Worm (Caenorhabditis elegans) whole organism, early embryonic: Measurements from ENCODE around the gene Y15E3A.3.
A peak's percentile ranks its signal among the peaks of the same experiment; 100 is the strongest.

Source experiments
- B0310.2 ChIP-seq: sonication (generic microtip); optimal IDR thresholded peaks from 2 replicates; lab custom pipeline; 2016; ENCODE audit warnings: mild to moderate bottlenecking, missing genetic modification characterization, missing compliant biosample characterization
- F13C5.2 ChIP-seq: sonication (generic microtip); optimal IDR thresholded peaks from 2 replicates; lab custom pipeline; 2017; ENCODE audit warnings: mild to moderate bottlenecking, missing genetic modification characterization, inconsistent platforms, missing compliant biosample characterization
- aly-1 ChIP-seq: sonication (generic microtip); optimal IDR thresholded peaks from 2 replicates; lab custom pipeline; 2016; ENCODE audit warnings: missing genetic modification characterization, missing compliant biosample characterization
- ama-1 ChIP-seq: fragments of 150-350 bp; optimal IDR thresholded peaks from 2 replicates; lab custom pipeline; 2014
- ceh-13 ChIP-seq: fragments of 200-800 bp; sonication (Bioruptor generic); optimal IDR thresholded peaks from 2 replicates; lab custom pipeline; 2018; ENCODE audit warnings: mild to moderate bottlenecking, missing genetic modification characterization, missing compliant biosample characterization
- ceh-36 ChIP-seq: sonication (generic microtip); optimal IDR thresholded peaks from 2 replicates; lab custom pipeline; 2016; ENCODE audit warnings: missing genetic modification characterization, inconsistent platforms, missing compliant biosample characterization
- ets-7 ChIP-seq: sonication (generic microtip); optimal IDR thresholded peaks from 2 replicates; lab custom pipeline; 2016; ENCODE audit warnings: missing genotype, missing genetic modification characterization, missing compliant biosample characterization
- flt-1 ChIP-seq: fragments of 200-800 bp; sonication (Bioruptor generic); IDR thresholded peaks from 2 replicates; pipeline ENCODE4 v1.3.6; 2022; ENCODE audit warnings: missing genetic modification characterization, missing compliant biosample characterization
- hmbx-1 ChIP-seq: sonication (generic microtip); optimal IDR thresholded peaks from 2 replicates; lab custom pipeline; 2016; ENCODE audit warnings: mild to moderate bottlenecking, missing genetic modification characterization, missing compliant biosample characterization
- hmg-4 ChIP-seq: fragments of 200-800 bp; sonication (Bioruptor generic); optimal IDR thresholded peaks from 2 replicates; lab custom pipeline; 2018; ENCODE audit warnings: mild to moderate bottlenecking, missing genetic modification characterization, missing compliant biosample characterization
- hnd-1 ChIP-seq: sonication (generic microtip); optimal IDR thresholded peaks from 2 replicates; lab custom pipeline; 2016; ENCODE audit warnings: missing genetic modification characterization, missing compliant biosample characterization
- pes-1 ChIP-seq: fragments of 200-800 bp; sonication (Bioruptor generic); IDR thresholded peaks from 2 replicates; pipeline ENCODE4 v1.3.6; 2022; ENCODE audit warnings: missing genetic modification reagents, missing genetic modification characterization, missing compliant biosample characterization
- scrt-1 ChIP-seq: fragments of 200-800 bp; sonication (Bioruptor generic); IDR thresholded peaks from 2 replicates; pipeline ENCODE4 v1.3.6; 2022; ENCODE audit warnings: missing genetic modification characterization, missing compliant biosample characterization
- sea-1 ChIP-seq: fragments of 200-800 bp; sonication (Bioruptor generic); conservative IDR thresholded peaks from 2 replicates; pipeline ENCODE4 v1.3.6; 2022; ENCODE audit warnings: missing genetic modification characterization, missing compliant biosample characterization
- tbx-11 ChIP-seq: fragments of 200-800 bp; sonication (Bioruptor generic); IDR thresholded peaks from 2 replicates; pipeline ENCODE4 v1.3.6; 2022; ENCODE audit warnings: missing genetic modification characterization, missing compliant biosample characterization
- tbx-37 ChIP-seq: fragments of 200-800 bp; sonication (Bioruptor generic); conservative IDR thresholded peaks from 2 replicates; pipeline ENCODE4 v1.3.6; 2022; ENCODE audit warnings: missing genetic modification reagents, missing genetic modification characterization, missing compliant biosample characterization
- tra-4 ChIP-seq: sonication (generic microtip); optimal IDR thresholded peaks from 2 replicates; lab custom pipeline; 2017; ENCODE audit warnings: missing genetic modification characterization, missing compliant biosample characterization

The Y15E3A.3 gene

DNA sequence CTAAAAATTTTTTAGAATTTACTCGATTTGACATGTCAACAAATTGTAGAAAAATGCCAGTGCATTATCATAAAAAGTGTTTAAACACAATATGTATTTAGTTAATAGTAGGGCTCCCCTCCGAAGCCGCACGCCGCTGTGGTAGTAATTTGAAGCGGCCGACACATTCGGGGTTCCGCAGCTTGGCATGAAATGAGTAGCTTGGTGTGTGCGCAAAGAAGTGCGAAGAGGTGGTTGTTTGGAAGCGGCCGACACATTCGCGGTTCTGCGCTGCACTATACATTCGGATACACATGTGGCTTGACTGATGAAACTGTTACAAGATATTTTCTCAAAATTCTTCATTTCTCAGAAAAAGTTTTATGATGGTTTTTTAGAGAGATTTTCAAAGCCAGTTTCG lies 40.1 kb downstream of the Y15E3A.3 start:
- no peak for TF ChIP-seq flt-1

DNA sequence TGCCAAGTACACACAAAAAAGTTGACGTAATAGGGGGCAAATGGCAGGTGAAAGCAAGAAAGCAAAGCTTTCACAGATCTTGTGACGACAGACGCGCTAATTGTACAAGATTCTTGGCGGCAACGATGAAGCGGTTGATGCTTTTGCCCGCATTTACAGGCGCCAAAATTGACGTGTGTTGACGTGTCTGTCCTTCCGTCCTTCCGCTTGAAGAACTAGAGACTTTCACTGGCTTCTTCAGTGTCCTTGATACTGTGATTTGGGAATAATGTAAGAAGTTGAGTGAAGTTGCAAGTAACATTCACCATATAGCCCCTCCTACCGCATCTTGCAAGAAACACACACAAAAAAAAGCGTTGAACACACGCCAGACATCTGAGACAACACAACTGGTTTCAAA lies 41.9 kb downstream of the Y15E3A.3 start, which contains the start of gene jud-4:
TSS of gene jud-4 (plus strand) at position 376 of the 400 bp plus-strand sequence.
- TF ChIP-seq B0310.2 (tag; lab: Kevin White, UChicago): no peak
- no peak for TF ChIP-seq hnd-1 (tag; lab: Kevin White, UChicago)
- TF ChIP-seq ceh-13: no peak
- TF ChIP-seq scrt-1: no peak
- no peak for TF ChIP-seq F13C5.2
- no peak for TF ChIP-seq pes-1
- TF ChIP-seq tra-4 (tag; lab: Kevin White, UChicago): no peak
- no peak for TF ChIP-seq flt-1
- no peak for TF ChIP-seq aly-1 (tag; lab: Kevin White, UChicago)
- no peak for TF ChIP-seq tbx-37 (GFP tag; lab: Robert Waterston, UW)
- TF ChIP-seq hmg-4 (GFP tag; lab: Kevin White, UChicago): no peak
- no peak for TF ChIP-seq sea-1 (GFP tag; lab: Robert Waterston, UW)

ce11 chrX:15281248-15281647 lies 44.4 kb downstream of the Y15E3A.3 start:
- TF ChIP-seq hmbx-1 (tag; lab: Kevin White, UChicago): no peak
- TF ChIP-seq B0310.2 (tag; lab: Kevin White, UChicago): no peak
- no peak for TF ChIP-seq tra-4 (tag; lab: Kevin White, UChicago)
- TF ChIP-seq ceh-13: no peak
- TF ChIP-seq hmg-4 (GFP tag; lab: Kevin White, UChicago): peak; percentile 42
- TF ChIP-seq flt-1: no peak
- TF ChIP-seq ets-7 (tag; lab: Kevin White, UChicago): no peak

ce11 chrX:15280318-15280717 lies 45.3 kb downstream of the Y15E3A.3 start:
- no peak for TF ChIP-seq scrt-1
- TF ChIP-seq tbx-11 (GFP tag; lab: Robert Waterston, UW): no peak
- TF ChIP-seq hmg-4 (GFP tag; lab: Kevin White, UChicago): no peak
- no peak for TF ChIP-seq tbx-37 (GFP tag; lab: Robert Waterston, UW)
- no peak for TF ChIP-seq ceh-36 (tag; lab: Kevin White, UChicago)
- no peak for TF ChIP-seq pes-1
- no peak for TF ChIP-seq sea-1 (GFP tag; lab: Robert Waterston, UW)
- no peak for TF ChIP-seq hmbx-1 (tag; lab: Kevin White, UChicago)
- TF ChIP-seq ceh-13: no peak
- no peak for TF ChIP-seq aly-1 (tag; lab: Kevin White, UChicago)
- TF ChIP-seq F13C5.2: no peak
- TF ChIP-seq tra-4 (tag; lab: Kevin White, UChicago): no peak
- TF ChIP-seq B0310.2 (tag; lab: Kevin White, UChicago): no peak
- no peak for TF ChIP-seq ets-7 (tag; lab: Kevin White, UChicago)
- no peak for TF ChIP-seq ama-1
- TF ChIP-seq hnd-1 (tag; lab: Kevin White, UChicago): no peak

- TF ChIP-seq ceh-36 (tag; lab: Kevin White, UChicago): peak; percentile 4
- peak; percentile 47 for TF ChIP-seq hmg-4 (GFP tag; lab: Kevin White, UChicago)
- no peak for TF ChIP-seq hnd-1 (tag; lab: Kevin White, UChicago)
Measured at ce11 chrX:15279301-15279700, 46.3 kb downstream of the Y15E3A.3 start.

- no peak for TF ChIP-seq ama-1
- TF ChIP-seq tbx-11 (GFP tag; lab: Robert Waterston, UW): no peak
- no peak for TF ChIP-seq ceh-36 (tag; lab: Kevin White, UChicago)
- no peak for TF ChIP-seq sea-1 (GFP tag; lab: Robert Waterston, UW)
- TF ChIP-seq aly-1 (tag; lab: Kevin White, UChicago): no peak
- no peak for TF ChIP-seq ets-7 (tag; lab: Kevin White, UChicago)
- TF ChIP-seq hmg-4 (GFP tag; lab: Kevin White, UChicago): no peak
- TF ChIP-seq scrt-1: no peak
Measured at ce11 chrX:15278593-15278992, 47.0 kb downstream of the Y15E3A.3 start.

DNA sequence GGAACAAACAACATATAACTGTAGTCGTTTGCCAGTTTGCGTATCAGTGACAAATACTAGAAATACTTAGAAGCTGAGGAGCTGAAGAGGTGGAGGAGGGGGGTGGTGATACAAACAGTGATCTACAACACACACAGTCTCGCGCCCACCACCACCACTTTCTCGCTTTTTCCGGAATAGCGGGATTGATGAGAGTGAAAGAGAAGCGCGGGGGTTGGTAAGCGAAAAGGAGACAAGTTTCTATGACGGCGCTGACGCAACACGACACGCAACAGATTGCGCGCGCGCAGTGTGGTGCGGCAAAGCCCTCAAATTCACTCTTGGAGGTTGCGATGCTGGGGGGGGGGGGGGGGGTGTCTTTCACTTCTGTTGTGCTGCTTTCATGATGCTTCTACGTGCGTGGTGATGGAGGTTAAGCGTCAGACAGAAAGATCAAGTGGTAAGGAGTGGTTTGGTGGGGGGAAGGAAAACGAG lies 47.9 kb downstream of the Y15E3A.3 start, which contains the start of gene kin-20:
TSS of gene kin-20 (minus strand) at position 51 of the 474 bp plus-strand sequence.
- no peak for TF ChIP-seq pes-1
- no peak for TF ChIP-seq ets-7 (tag; lab: Kevin White, UChicago)
- no peak for TF ChIP-seq flt-1
- no peak for TF ChIP-seq B0310.2 (tag; lab: Kevin White, UChicago)
- no peak for TF ChIP-seq sea-1 (GFP tag; lab: Robert Waterston, UW)
- no peak for TF ChIP-seq hmbx-1 (tag; lab: Kevin White, UChicago)
- TF ChIP-seq hmg-4 (GFP tag; lab: Kevin White, UChicago): peak; percentile 76
- no peak for TF ChIP-seq hnd-1 (tag; lab: Kevin White, UChicago)
- TF ChIP-seq F13C5.2: no peak
- no peak for TF ChIP-seq ceh-36 (tag; lab: Kevin White, UChicago)
- no peak for TF ChIP-seq ama-1
- 0 out of 2 replicates have a peak, but pooled peaks have one; percentile 18 for TF ChIP-seq tbx-37 (GFP tag; lab: Robert Waterston, UW)
- no peak for TF ChIP-seq tra-4 (tag; lab: Kevin White, UChicago)
- TF ChIP-seq scrt-1: no peak
- TF ChIP-seq tbx-11 (GFP tag; lab: Robert Waterston, UW): no peak
- TF ChIP-seq ceh-13: no peak
- no peak for TF ChIP-seq aly-1 (tag; lab: Kevin White, UChicago)

- TF ChIP-seq B0310.2 (tag; lab: Kevin White, UChicago) (no peak), F13C5.2 (no peak), scrt-1 (no peak), tbx-11 (GFP tag; lab: Robert Waterston, UW) (no peak), ets-7 (tag; lab: Kevin White, UChicago) (no peak), ama-1 (no peak), ceh-36 (tag; lab: Kevin White, UChicago) (no peak), tbx-37 (GFP tag; lab: Robert Waterston, UW) (no peak), tra-4 (tag; lab: Kevin White, UChicago) (no peak), hnd-1 (tag; lab: Kevin White, UChicago) (no peak), hmbx-1 (tag; lab: Kevin White, UChicago) (no peak), aly-1 (tag; lab: Kevin White, UChicago) (no peak), pes-1 (no peak), flt-1 (no peak), ceh-13 (no peak), hmg-4 (GFP tag; lab: Kevin White, UChicago) (no peak), sea-1 (GFP tag; lab: Robert Waterston, UW) (no peak)
Measured at ce11 chrX:15276774-15277173, 48.8 kb downstream of the Y15E3A.3 start.
